Worm (Caenorhabditis elegans) whole organism, L4 larva: ENCODE results near the gene C31H2.3.

Source experiments
- F44E2.7 ChIP-seq: fragments of 200-800 bp; sonication (Bioruptor generic); IDR thresholded peaks from 2 replicates; pipeline ENCODE4 v2.1.2; 2022; ENCODE audit warnings: missing genetic modification characterization, missing compliant biosample characterization
- F49E8.2 ChIP-seq: sonication (generic microtip); optimal IDR thresholded peaks from 2 replicates; lab custom pipeline; 2016; ENCODE audit warnings: missing compliant biosample characterization, mild to moderate bottlenecking, missing genetic modification characterization, borderline replicate concordance
- T26A8.4 ChIP-seq: fragments of 200-800 bp; sonication (Bioruptor generic); IDR thresholded peaks from 2 replicates; pipeline ENCODE4 v1.3.6; 2022; ENCODE audit warnings: missing genetic modification characterization, missing compliant biosample characterization
- Y5F2A.4 ChIP-seq: fragments of 200-800 bp; sonication (Bioruptor generic); optimal IDR thresholded peaks from 2 replicates; lab custom pipeline; 2018; ENCODE audit warnings: mild to moderate bottlenecking, missing genetic modification characterization, missing compliant biosample characterization
- ZK546.5 ChIP-seq, 2 experiments: sonication (generic microtip); optimal IDR thresholded peaks; 2 replicates each; lab custom pipeline; 2017; ENCODE audit warnings: missing biosample characterization in 2 of 2, missing genetic modification characterization in 2 of 2
- aha-1 ChIP-seq: fragments of 150-350 bp; peaks from one replicate; lab custom pipeline; 2014; ENCODE audit warnings: missing biosample characterization, missing genetic modification characterization
- ceh-32 ChIP-seq: sonication (generic microtip); optimal IDR thresholded peaks from 2 replicates; lab custom pipeline; 2016; ENCODE audit warnings: mild to moderate bottlenecking, missing genetic modification characterization, missing compliant biosample characterization; ENCODE audit not compliant: poor library complexity
- ceh-44 ChIP-seq: fragments of 200-800 bp; sonication (Bioruptor generic); IDR thresholded peaks from 2 replicates; pipeline ENCODE4 v1.3.6; 2022; ENCODE audit warnings: missing genetic modification reagents, missing genetic modification characterization, missing compliant biosample characterization
- ces-1 ChIP-seq: fragments of 150-350 bp; sonication (generic microtip); optimal IDR thresholded peaks from 4 replicates; lab custom pipeline; 2014; ENCODE audit warnings: missing biosample characterization, missing genetic modification reagents, missing genetic modification characterization
- daf-12 ChIP-seq: fragments of 150-350 bp; optimal IDR thresholded peaks from 2 replicates; lab custom pipeline; 2014; ENCODE audit warnings: missing biosample characterization, missing genetic modification reagents, missing genetic modification characterization
- daf-16 ChIP-seq, 3 experiments: sonication (generic microtip); optimal IDR thresholded peaks; 2 replicates each; lab custom pipeline; 2016 to 2017; ENCODE audit warnings: missing genetic modification characterization in 3 of 3, missing genetic modification reagents in 3 of 3, mild to moderate bottlenecking in 2 of 3, missing compliant biosample characterization in 2 of 3, missing biosample characterization in 1 of 3, moderate library complexity in 1 of 3
- daf-19 ChIP-seq: fragments of 200-800 bp; sonication (Bioruptor generic); conservative IDR thresholded peaks from 2 replicates; pipeline ENCODE4 v1.3.6; 2022; ENCODE audit warnings: missing genetic modification characterization, missing compliant biosample characterization
- duxl-1 ChIP-seq: sonication (generic microtip); optimal IDR thresholded peaks from 2 replicates; lab custom pipeline; 2016; ENCODE audit warnings: mild to moderate bottlenecking, missing genetic modification characterization, moderate library complexity, missing compliant biosample characterization; ENCODE audit not compliant: poor library complexity
- fos-1 ChIP-seq: fragments of 150-350 bp; optimal IDR thresholded peaks from 2 replicates; lab custom pipeline; 2014; ENCODE audit warnings: missing biosample characterization, missing genetic modification characterization
- hif-1 ChIP-seq, 2 experiments: sonication (generic microtip); optimal IDR thresholded peaks; 2 replicates each; lab custom pipeline; 2016 to 2017; ENCODE audit warnings: missing compliant biosample characterization in 2 of 2, missing genetic modification characterization in 2 of 2, missing genetic modification reagents in 2 of 2, missing genotype in 2 of 2, mild to moderate bottlenecking in 1 of 2
- jun-1 ChIP-seq: fragments of 150-350 bp; optimal IDR thresholded peaks from 2 replicates; lab custom pipeline; 2014; ENCODE audit warnings: missing biosample characterization, missing genetic modification reagents, missing genetic modification characterization
- lin-15B ChIP-seq: fragments of 150-350 bp; sonication (generic microtip); optimal IDR thresholded peaks from 3 replicates; lab custom pipeline; 2014; ENCODE audit warnings: missing biosample characterization, missing genetic modification characterization
- lin-29 ChIP-seq: fragments of 200-800 bp; sonication (Bioruptor generic); IDR thresholded peaks from 2 replicates; pipeline ENCODE4 v1.3.6; 2022; ENCODE audit warnings: missing genetic modification reagents, missing genetic modification characterization, missing compliant biosample characterization
- madf-9 ChIP-seq: fragments of 200-800 bp; sonication (Bioruptor generic); conservative IDR thresholded peaks from 2 replicates; pipeline ENCODE4 v1.3.6; 2022; ENCODE audit warnings: missing genetic modification reagents, missing genetic modification characterization, missing compliant biosample characterization
- mes-2 ChIP-seq: sonication (generic microtip); optimal IDR thresholded peaks from 2 replicates; lab custom pipeline; 2016; ENCODE audit warnings: missing genotype, mild to moderate bottlenecking, missing genetic modification characterization, missing compliant biosample characterization; ENCODE audit not compliant: poor library complexity, severe bottlenecking
- nhr-10 ChIP-seq: fragments of 150-350 bp; optimal IDR thresholded peaks from 2 replicates; lab custom pipeline; 2014; ENCODE audit warnings: missing biosample characterization, missing genetic modification characterization
- nhr-102 ChIP-seq: sonication (generic microtip); optimal IDR thresholded peaks from 2 replicates; lab custom pipeline; 2016; ENCODE audit warnings: mild to moderate bottlenecking, missing genetic modification characterization, moderate library complexity, missing compliant biosample characterization
- nhr-28 ChIP-seq: fragments of 150-350 bp; optimal IDR thresholded peaks from 2 replicates; lab custom pipeline; 2014; ENCODE audit warnings: missing biosample characterization, missing genetic modification characterization
- nhr-42 ChIP-seq: fragments of 200-800 bp; sonication (Bioruptor generic); IDR thresholded peaks from 2 replicates; pipeline ENCODE4 v1.3.6; 2022; ENCODE audit warnings: missing genetic modification characterization, missing compliant biosample characterization
- nhr-48 ChIP-seq: sonication (generic microtip); optimal IDR thresholded peaks from 2 replicates; lab custom pipeline; 2016; ENCODE audit warnings: mild to moderate bottlenecking, missing genetic modification characterization, missing compliant biosample characterization
- nhr-77 ChIP-seq: fragments of 150-350 bp; optimal IDR thresholded peaks from 2 replicates; lab custom pipeline; 2014; ENCODE audit warnings: missing biosample characterization, missing genetic modification characterization
- skn-1 ChIP-seq: fragments of 150-350 bp; optimal IDR thresholded peaks from 2 replicates; lab custom pipeline; 2014; ENCODE audit warnings: missing biosample characterization, missing genetic modification characterization
- snpc-4 ChIP-seq: fragments of 150-350 bp; optimal IDR thresholded peaks from 2 replicates; lab custom pipeline; 2014; ENCODE audit warnings: missing biosample characterization, missing genetic modification characterization
- tag-97 ChIP-seq: fragments of 200-800 bp; sonication (Bioruptor generic); IDR thresholded peaks from 2 replicates; pipeline ENCODE4 v1.3.6; 2022; ENCODE audit warnings: missing genetic modification characterization, missing compliant biosample characterization
- unc-130 ChIP-seq: sonication (generic microtip); optimal IDR thresholded peaks from 2 replicates; lab custom pipeline; 2016; ENCODE audit warnings: missing genetic modification reagents, missing genetic modification characterization, missing compliant biosample characterization
- unc-62 ChIP-seq, 3 experiments: fragments of 150-350 bp in 1 of 3; sonication (generic microtip); optimal IDR thresholded peaks in 2 of 3; peaks in 1 of 3; 1 replicate in 1 of 3; 2 replicates in 2 of 3; lab custom pipeline; 2014 to 2017; ENCODE audit warnings: missing biosample characterization in 3 of 3, missing genetic modification characterization in 3 of 3, missing genetic modification reagents in 3 of 3, missing genotype in 1 of 3
- zfp-2 ChIP-seq: sonication (generic microtip); optimal IDR thresholded peaks from 2 replicates; lab custom pipeline; 2016; ENCODE audit warnings: mild to moderate bottlenecking, missing genetic modification characterization, missing compliant biosample characterization
- ztf-7 ChIP-seq: fragments of 150-350 bp; optimal IDR thresholded peaks from 2 replicates; lab custom pipeline; 2014; ENCODE audit warnings: missing biosample characterization, missing genetic modification characterization

The C31H2.3 gene

ce11 chrX:5190061-5190460, 35.9 kb upstream of the C31H2.3 start:
- TF ChIP-seq aha-1 (peak; percentile 97), nhr-28 (tag; lab: Kevin White, UChicago) (no peak)

ce11 chrX:5188977-5189376, 34.8 kb upstream of the C31H2.3 start, which contains the start of gene zig-6:
Gene zig-6, minus strand, starts transcription at chrX:5189077.
- TF ChIP-seq lin-29 (GFP tag; lab: Robert Waterston, UW) = no peak
- no peak for TF ChIP-seq ceh-32 (tag; lab: Kevin White, UChicago)
- TF ChIP-seq jun-1 (tag; lab: Kevin White, UChicago) = no peak
- no peak for TF ChIP-seq unc-62 (GFP tag; optimal IDR thresholded peaks at IDR 0.05 in 1 of 2; lab: Kevin White, UChicago)
- TF ChIP-seq unc-62 (tag; optimal IDR thresholded peaks at IDR 0.05; lab: Kevin White, UChicago) = no peak
- no peak for TF ChIP-seq nhr-77 (tag; lab: Kevin White, UChicago)
- TF ChIP-seq nhr-48 (tag; lab: Kevin White, UChicago) = no peak
- TF ChIP-seq daf-19 = no peak
- TF ChIP-seq Y5F2A.4 (GFP tag; lab: Kevin White, UChicago) = no peak

DNA sequence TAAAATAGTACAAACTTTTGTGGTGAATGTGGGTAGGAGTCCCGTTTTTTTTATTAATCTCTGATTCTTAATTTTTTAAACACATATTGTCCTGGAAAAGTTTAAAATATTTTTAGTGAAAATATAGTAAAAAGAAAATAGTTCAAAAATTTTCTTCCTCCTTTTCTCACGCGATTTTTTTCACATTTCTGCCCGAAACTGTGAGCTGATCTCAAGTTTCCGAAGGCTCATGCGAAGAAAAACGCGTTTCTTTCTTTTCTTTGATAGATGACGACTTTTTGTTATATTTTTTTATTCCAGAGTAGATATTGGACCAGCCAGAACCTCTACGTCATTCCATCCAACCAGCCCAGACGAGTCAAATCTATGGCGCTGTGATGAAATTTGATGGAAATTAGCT, 29.8 kb upstream of the C31H2.3 start, which contains the start of gene T03G11.9:
Gene T03G11.9, plus strand, starts transcription at position 301 of the 400 bp plus-strand sequence.
- TF ChIP-seq skn-1 (no peak), unc-62 (GFP tag; optimal IDR thresholded peaks at IDR 0.05 in 1 of 2; lab: Kevin White, UChicago) (peak in 1 of 2 experiments; percentile 22), unc-62 (tag; optimal IDR thresholded peaks at IDR 0.05; lab: Kevin White, UChicago) (no peak)

DNA sequence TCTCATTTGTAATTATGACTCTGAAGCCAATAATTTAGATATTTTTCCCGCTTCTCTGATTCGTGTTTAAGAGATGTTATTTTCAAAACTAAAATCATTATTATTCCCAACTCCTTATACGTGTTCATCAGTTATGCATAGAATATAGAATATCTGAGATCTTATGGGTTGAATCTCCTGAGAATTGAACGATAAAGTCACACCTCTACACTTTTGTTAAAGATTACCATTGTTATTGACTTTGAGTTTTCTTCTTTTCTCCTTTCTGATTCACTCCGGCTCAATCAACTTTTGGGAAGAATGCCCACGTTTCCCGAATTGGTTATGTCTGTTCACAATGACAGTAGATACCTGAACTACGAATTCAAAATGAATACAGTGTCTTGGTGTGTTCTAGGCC, 25.7 kb upstream of the C31H2.3 start, which contains the start of gene sru-48:
Gene sru-48, plus strand, starts transcription at position 301 of the 400 bp plus-strand sequence.
- TF ChIP-seq madf-9 (GFP tag; lab: Robert Waterston, UW) (no peak), nhr-102 (no peak), F44E2.7 (GFP tag; lab: Robert Waterston, UW) (no peak), aha-1 (peak; percentile 17), lin-15B (tag; lab: Kevin White, UChicago) (no peak)

- TF ChIP-seq aha-1 = peak; percentile 73
- no peak for TF ChIP-seq ceh-44 (GFP tag; lab: Robert Waterston, UW)
- TF ChIP-seq snpc-4 = no peak
- TF ChIP-seq duxl-1 = no peak
Measured at ce11 chrX:5179050-5179449, 24.9 kb upstream of the C31H2.3 start, which contains the start of gene metl-9. Gene metl-9, minus strand, starts transcription at chrX:5179150.

ce11 chrX:5174256-5174655, 20.1 kb upstream of the C31H2.3 start, which contains the start of gene zchc-1A:
Gene zchc-1A, plus strand, starts transcription at chrX:5174369.
- TF ChIP-seq nhr-42 = no peak
- TF ChIP-seq mes-2 = no peak
- TF ChIP-seq aha-1 = no peak
- TF ChIP-seq nhr-10 = no peak
- TF ChIP-seq lin-29 (GFP tag; lab: Robert Waterston, UW) = no peak
- 0 out of 2 replicates have a peak, but pooled peaks have one; percentile 19 for TF ChIP-seq daf-19
- TF ChIP-seq unc-62 (GFP tag; optimal IDR thresholded peaks at IDR 0.05 in 1 of 2; lab: Kevin White, UChicago) = peak in 1 of 2 experiments; percentile 54
- TF ChIP-seq unc-62 (tag; optimal IDR thresholded peaks at IDR 0.05; lab: Kevin White, UChicago) = no peak

DNA sequence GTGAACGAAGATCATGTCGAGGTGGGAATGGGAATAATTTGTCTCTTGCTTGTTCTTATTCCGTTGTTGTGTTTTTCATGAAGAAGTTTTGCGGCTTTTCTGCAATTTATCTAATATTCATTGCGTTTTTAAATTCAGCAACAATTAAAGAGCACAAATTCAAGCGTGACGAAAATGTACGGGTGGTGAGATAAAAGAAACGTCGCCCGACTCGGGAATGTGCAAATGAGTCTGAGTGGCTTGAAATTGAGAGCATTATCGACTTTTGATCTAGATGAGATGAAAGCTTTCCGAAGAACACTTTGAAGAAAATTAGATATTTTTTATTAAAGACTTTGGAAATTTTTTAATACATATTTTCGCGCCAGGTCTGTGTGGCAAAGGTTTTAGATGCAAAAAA, 16.9 kb upstream of the C31H2.3 start, which contains the start of gene T03G11.10:
Gene T03G11.10, minus strand, starts transcription at position 101 of the 400 bp plus-strand sequence.
- TF ChIP-seq nhr-48 (tag; lab: Kevin White, UChicago) = no peak
- no peak for TF ChIP-seq zfp-2 (tag; lab: Kevin White, UChicago)
- no peak for TF ChIP-seq daf-12
- TF ChIP-seq ztf-7 = no peak
- no peak for TF ChIP-seq daf-16 (GFP tag; optimal IDR thresholded peaks at IDR 0.05; lab: Kevin White, UChicago)
- no peak for TF ChIP-seq daf-16 (tag; optimal IDR thresholded peaks at IDR 0.05; lab: Kevin White, UChicago)
- no peak for TF ChIP-seq hif-1 (tag; optimal IDR thresholded peaks at IDR 0.05; lab: Kevin White, UChicago)
- TF ChIP-seq ZK546.5 (tag; optimal IDR thresholded peaks at IDR 0.05; lab: Kevin White, UChicago) = no peak
- TF ChIP-seq T26A8.4 = no peak
- no peak for TF ChIP-seq unc-130 (GFP tag; lab: Kevin White, UChicago)
- TF ChIP-seq tag-97 (GFP tag; lab: Robert Waterston, UW) = no peak
- TF ChIP-seq fos-1 (tag; lab: Kevin White, UChicago) = no peak
- TF ChIP-seq mes-2 = no peak
- no peak for TF ChIP-seq F44E2.7 (GFP tag; lab: Robert Waterston, UW)
- no peak for TF ChIP-seq ces-1 (GFP tag; lab: Kevin White, UChicago)
- no peak for TF ChIP-seq F49E8.2 (tag; lab: Kevin White, UChicago)
- TF ChIP-seq unc-62 (GFP tag; optimal IDR thresholded peaks at IDR 0.05 in 1 of 2; lab: Kevin White, UChicago) = no peak
- no peak for TF ChIP-seq unc-62 (tag; optimal IDR thresholded peaks at IDR 0.05; lab: Kevin White, UChicago)
- TF ChIP-seq, all 104 proteins: peak for 0
